Fruit fly (Drosophila melanogaster) whole organism, prepupa: ENCODE results near the gene Sgs8.

Source experiments
- Blimp-1 ChIP-seq: fragments of 200-800 bp; sonication (Bioruptor generic); optimal IDR thresholded peaks from 3 replicates; lab custom pipeline; 2017; ENCODE audit warnings: missing biosample characterization, missing genetic modification characterization, mild to moderate bottlenecking, moderate library complexity, missing genetic modification reagents
- CG10631 ChIP-seq: fragments of 200-800 bp; sonication (Bioruptor generic); optimal IDR thresholded peaks from 2 replicates; lab custom pipeline; 2016; ENCODE audit warnings: missing biosample characterization, missing genetic modification characterization
- CG10669 ChIP-seq: fragments of 200-800 bp; sonication (Bioruptor generic); optimal IDR thresholded peaks from 3 replicates; lab custom pipeline; 2018; ENCODE audit warnings: missing biosample characterization, mild to moderate bottlenecking, missing genetic modification characterization, moderate library complexity
- CG11294 ChIP-seq: fragments of 200-800 bp; sonication (Bioruptor generic); IDR thresholded peaks from 2 replicates; pipeline ENCODE4 v1.3.6; 2022; ENCODE audit warnings: missing biosample characterization, missing genetic modification characterization
- CG11762 ChIP-seq: fragments of 200-800 bp; sonication (Bioruptor generic); optimal IDR thresholded peaks from 3 replicates; lab custom pipeline; 2016; ENCODE audit warnings: missing biosample characterization, missing genetic modification characterization; ENCODE audit not compliant: insufficient read depth
- CG11902 ChIP-seq: fragments of 200-800 bp; sonication (Bioruptor generic); optimal IDR thresholded peaks from 3 replicates; lab custom pipeline; 2016; ENCODE audit warnings: missing biosample characterization, missing genetic modification characterization
- CG1621 ChIP-seq: fragments of 200-800 bp; sonication (Bioruptor generic); optimal IDR thresholded peaks from 3 replicates; lab custom pipeline; 2018; ENCODE audit warnings: missing biosample characterization, mild to moderate bottlenecking, missing genetic modification characterization
- CG16779 ChIP-seq: fragments of 200-800 bp; sonication (Bioruptor generic); optimal IDR thresholded peaks from 3 replicates; lab custom pipeline; 2017; ENCODE audit warnings: missing biosample characterization, mild to moderate bottlenecking, missing genetic modification characterization
- CG3032 ChIP-seq: fragments of 200-800 bp; optimal IDR thresholded peaks from 2 replicates; lab custom pipeline; 2019; ENCODE audit warnings: missing biosample characterization, mild to moderate bottlenecking, missing genetic modification characterization, moderate library complexity
- CG31627 ChIP-seq: fragments of 200-800 bp; sonication (Bioruptor generic); optimal IDR thresholded peaks from 3 replicates; lab custom pipeline; 2016; ENCODE audit warnings: missing biosample characterization, missing genetic modification characterization
- CG3919 ChIP-seq: fragments of 200-800 bp; sonication (Bioruptor generic); optimal IDR thresholded peaks from 3 replicates; lab custom pipeline; 2016; ENCODE audit warnings: missing biosample characterization, missing genetic modification characterization
- CG6163 ChIP-seq: fragments of 200-800 bp; sonication (Bioruptor generic); IDR thresholded peaks from 3 replicates; pipeline ENCODE4 v1.3.6; 2022; ENCODE audit warnings: missing biosample characterization, missing genetic modification characterization
- CG6276 ChIP-seq: fragments of 200-800 bp; sonication (Bioruptor generic); optimal IDR thresholded peaks from 2 replicates; lab custom pipeline; 2017; ENCODE audit warnings: missing biosample characterization, mild to moderate bottlenecking, missing genetic modification characterization
- CG6792 ChIP-seq: fragments of 200-800 bp; sonication (Bioruptor generic); optimal IDR thresholded peaks from 3 replicates; lab custom pipeline; 2016; ENCODE audit warnings: missing biosample characterization, missing genetic modification characterization
- CG6808 ChIP-seq: fragments of 200-800 bp; sonication (Bioruptor generic); optimal IDR thresholded peaks from 3 replicates; lab custom pipeline; 2017; ENCODE audit warnings: missing biosample characterization, missing genetic modification characterization, mild to moderate bottlenecking, moderate library complexity, missing genetic modification reagents
- CG6854 ChIP-seq: fragments of 200-800 bp; sonication (Bioruptor generic); optimal IDR thresholded peaks from 2 replicates; lab custom pipeline; 2017; ENCODE audit warnings: missing biosample characterization, mild to moderate bottlenecking, missing genetic modification characterization
- CG7368 ChIP-seq: fragments of 200-800 bp; sonication (Bioruptor generic); optimal IDR thresholded peaks from 3 replicates; lab custom pipeline; 2016; ENCODE audit warnings: missing biosample characterization, missing genetic modification characterization
- CG8119 ChIP-seq: fragments of 200-800 bp; sonication (Bioruptor generic); IDR thresholded peaks from 3 replicates; pipeline ENCODE4 v1.3.6; 2022; ENCODE audit warnings: missing biosample characterization, missing genetic modification characterization
- CG8632 ChIP-seq: fragments of 200-800 bp; sonication (Bioruptor generic); optimal IDR thresholded peaks from 3 replicates; lab custom pipeline; 2016; ENCODE audit warnings: missing biosample characterization, missing genetic modification characterization
- Eip75B ChIP-seq: fragments of 200-800 bp; sonication (Bioruptor generic); optimal IDR thresholded peaks from 3 replicates; lab custom pipeline; 2016; ENCODE audit warnings: missing biosample characterization, missing genetic modification characterization
- Eip78C ChIP-seq: fragments of 200-800 bp; sonication (Bioruptor generic); peaks from one replicate; lab custom pipeline; 2016; ENCODE audit warnings: missing biosample characterization, missing genetic modification characterization
- Eip93F ChIP-seq: fragments of 200-800 bp; sonication (Bioruptor generic); optimal IDR thresholded peaks from 2 replicates; lab custom pipeline; 2016; ENCODE audit warnings: missing biosample characterization, mild to moderate bottlenecking, missing genetic modification characterization
- Ets21C ChIP-seq: fragments of 200-800 bp; sonication (Bioruptor generic); optimal IDR thresholded peaks from 3 replicates; lab custom pipeline; 2016; ENCODE audit warnings: missing biosample characterization, missing genetic modification characterization
- Ets96B ChIP-seq: fragments of 200-800 bp; optimal IDR thresholded peaks from 2 replicates; lab custom pipeline; 2019; ENCODE audit warnings: missing biosample characterization, mild to moderate bottlenecking, missing genetic modification characterization, moderate library complexity
- Gug ChIP-seq: fragments of 200-800 bp; sonication (Bioruptor generic); IDR thresholded peaks from 2 replicates; pipeline ENCODE4 v1.3.6; 2022; ENCODE audit warnings: missing biosample characterization, missing genetic modification characterization
- Hr38 ChIP-seq: sonication (Bioruptor generic); optimal IDR thresholded peaks from 2 replicates; lab custom pipeline; 2016; ENCODE audit warnings: missing biosample characterization, missing genetic modification characterization
- OdsH ChIP-seq: fragments of 200-800 bp; sonication (Bioruptor generic); optimal IDR thresholded peaks from 3 replicates; lab custom pipeline; 2016; ENCODE audit warnings: missing biosample characterization, missing genetic modification characterization
- Smox ChIP-seq: fragments of 200-800 bp; sonication (Bioruptor generic); optimal IDR thresholded peaks from 3 replicates; lab custom pipeline; 2016; ENCODE audit warnings: missing biosample characterization, missing genetic modification characterization
- Sox102F ChIP-seq: fragments of 200-800 bp; sonication (Bioruptor generic); optimal IDR thresholded peaks from 2 replicates; lab custom pipeline; 2016; ENCODE audit warnings: missing biosample characterization, mild to moderate bottlenecking, missing genetic modification characterization
- Sox15 ChIP-seq: fragments of 200-800 bp; sonication (Bioruptor generic); optimal IDR thresholded peaks from 3 replicates; lab custom pipeline; 2016; ENCODE audit warnings: missing biosample characterization, missing genetic modification characterization
- achi ChIP-seq: fragments of 200-800 bp; sonication (Bioruptor generic); optimal IDR thresholded peaks from 3 replicates; lab custom pipeline; 2016; ENCODE audit warnings: missing biosample characterization, missing genetic modification characterization
- acj6 ChIP-seq: fragments of 200-800 bp; sonication (Bioruptor generic); optimal IDR thresholded peaks from 3 replicates; lab custom pipeline; 2016; ENCODE audit warnings: missing biosample characterization, missing genetic modification characterization
- dac ChIP-seq: fragments of 200-800 bp; sonication (Bioruptor generic); optimal IDR thresholded peaks from 2 replicates; lab custom pipeline; 2017; ENCODE audit warnings: missing biosample characterization, mild to moderate bottlenecking, missing genetic modification characterization
- eg ChIP-seq: fragments of 200-800 bp; sonication (Bioruptor generic); IDR thresholded peaks from 3 replicates; pipeline ENCODE4 v1.3.6; 2022; ENCODE audit warnings: missing biosample characterization, missing genetic modification characterization
- esn ChIP-seq: fragments of 200-800 bp; sonication (Bioruptor generic); optimal IDR thresholded peaks from 2 replicates; lab custom pipeline; 2016; ENCODE audit warnings: missing biosample characterization, mild to moderate bottlenecking, missing genetic modification characterization, moderate library complexity
- fd59A ChIP-seq: fragments of 200-800 bp; sonication (Bioruptor generic); optimal IDR thresholded peaks from 2 replicates; lab custom pipeline; 2017; ENCODE audit warnings: missing biosample characterization, mild to moderate bottlenecking, missing genetic modification characterization, missing genetic modification reagents
- fd85E ChIP-seq: fragments of 200-800 bp; sonication (Bioruptor generic); optimal IDR thresholded peaks from 3 replicates; lab custom pipeline; 2016; ENCODE audit warnings: missing biosample characterization, missing genetic modification characterization
- fkh ChIP-seq: fragments of 200-800 bp; sonication (Bioruptor generic); optimal IDR thresholded peaks from 3 replicates; lab custom pipeline; 2017; ENCODE audit warnings: missing biosample characterization, mild to moderate bottlenecking, missing genetic modification characterization, moderate library complexity
- net ChIP-seq: fragments of 200-800 bp; sonication (Bioruptor generic); optimal IDR thresholded peaks from 3 replicates; lab custom pipeline; 2016; ENCODE audit warnings: missing biosample characterization, missing genetic modification characterization
- pdm3 ChIP-seq: fragments of 200-800 bp; sonication (Bioruptor generic); optimal IDR thresholded peaks from 3 replicates; lab custom pipeline; 2016; ENCODE audit warnings: missing biosample characterization, missing genetic modification characterization
- salr ChIP-seq, 2 experiments: fragments of 200-800 bp; sonication (Bioruptor generic); optimal IDR thresholded peaks; 3 replicates each; lab custom pipeline; 2016 to 2018; ENCODE audit warnings: missing biosample characterization in 2 of 2, missing genetic modification characterization in 2 of 2, mild to moderate bottlenecking in 1 of 2
- spab ChIP-seq: fragments of 200-800 bp; sonication (Bioruptor generic); optimal IDR thresholded peaks from 2 replicates; lab custom pipeline; 2017; ENCODE audit warnings: missing biosample characterization, mild to moderate bottlenecking, missing genetic modification characterization, missing genetic modification reagents
- ss ChIP-seq, 2 experiments: fragments of 200-800 bp; sonication (Bioruptor generic); optimal IDR thresholded peaks; 2 replicates in 1 of 2; 3 replicates in 1 of 2; lab custom pipeline; 2017 to 2018; ENCODE audit warnings: mild to moderate bottlenecking in 2 of 2, missing biosample characterization in 2 of 2, missing genetic modification characterization in 2 of 2, moderate library complexity in 1 of 2
- svp ChIP-seq: fragments of 200-800 bp; sonication (Bioruptor generic); peaks from one replicate; lab custom pipeline; 2016; ENCODE audit warnings: missing biosample characterization, missing genetic modification characterization

The Sgs8 gene

DNA sequence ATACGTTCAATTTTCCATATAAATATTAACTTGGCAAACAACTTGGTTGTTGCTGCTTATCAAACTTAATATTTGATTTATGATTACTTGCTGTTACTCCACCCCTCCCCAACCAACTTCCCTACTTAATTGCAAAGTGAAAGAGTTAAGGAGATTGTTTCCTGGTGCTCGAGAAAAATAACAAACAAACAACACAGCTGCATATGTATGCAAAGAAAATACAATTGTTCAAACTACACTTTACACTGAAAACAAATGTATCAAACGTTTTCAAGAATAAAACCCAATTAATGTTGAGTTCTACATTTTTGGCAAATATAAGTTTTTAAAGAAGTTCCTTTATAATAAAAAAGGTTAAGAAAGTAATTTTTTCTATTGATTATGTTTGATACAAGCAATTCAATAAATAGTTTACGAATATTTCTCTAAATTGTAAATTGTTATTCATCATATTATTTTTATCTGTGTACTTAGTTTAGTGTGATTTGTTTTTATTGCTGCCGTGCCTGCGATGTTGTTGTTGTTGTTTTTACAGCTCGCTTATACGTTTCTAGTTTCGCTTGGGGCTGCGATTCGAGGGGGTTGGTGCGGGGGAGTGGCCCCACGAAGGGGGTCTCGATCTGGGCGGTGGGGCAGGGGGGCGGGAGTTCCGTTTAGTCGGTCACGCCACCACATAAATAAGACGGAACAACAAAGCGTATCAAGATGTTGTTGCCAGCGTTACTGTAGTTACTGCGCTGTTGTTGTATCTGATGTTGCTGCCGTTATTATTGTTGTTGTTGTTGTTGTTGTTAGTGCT is 46.7 kb upstream of the Sgs8 start (continued):
- TF ChIP-seq CG31627 (GFP tag; lab: Kevin White, UChicago) (no peak), pdm3 (peak; percentile 48), Gug (GFP tag; lab: Robert Waterston, UW) (no peak; the same call in none of the 2 replicates), CG11762 (GFP tag; lab: Kevin White, UChicago) (peak; percentile 33), salr (GFP tag; optimal IDR thresholded peaks at IDR 0.05; lab: Kevin White, UChicago) (peak; percentile 41 to 85), Smox (no peak), fkh (peak; percentile 80), CG16779 (no peak), Eip93F (no peak)

DNA sequence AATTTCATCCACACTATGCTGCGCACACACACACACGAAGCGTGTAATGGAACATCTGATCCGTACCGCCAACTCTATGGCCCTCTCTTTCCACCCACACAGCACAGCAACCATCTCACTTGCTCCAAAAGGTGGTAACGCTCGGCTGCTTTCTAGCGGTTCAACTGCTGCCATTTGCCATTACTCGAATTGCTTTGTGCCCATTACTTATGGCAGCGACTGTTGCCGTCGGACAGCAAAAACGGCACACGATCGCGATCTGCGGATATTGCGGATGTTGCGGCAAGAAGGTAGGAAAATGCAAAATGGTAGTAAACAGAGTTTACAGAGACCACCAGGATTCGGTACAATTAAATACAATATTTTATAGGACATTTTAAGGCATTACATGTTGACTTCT is 45.6 kb upstream of the Sgs8 start:
- TF ChIP-seq Ets21C (GFP tag; lab: Kevin White, UChicago) = no peak
- TF ChIP-seq eg (GFP tag; lab: Robert Waterston, UW) = no peak
- TF ChIP-seq CG1621 (tag; lab: Kevin White, UChicago) = no peak

DNA sequence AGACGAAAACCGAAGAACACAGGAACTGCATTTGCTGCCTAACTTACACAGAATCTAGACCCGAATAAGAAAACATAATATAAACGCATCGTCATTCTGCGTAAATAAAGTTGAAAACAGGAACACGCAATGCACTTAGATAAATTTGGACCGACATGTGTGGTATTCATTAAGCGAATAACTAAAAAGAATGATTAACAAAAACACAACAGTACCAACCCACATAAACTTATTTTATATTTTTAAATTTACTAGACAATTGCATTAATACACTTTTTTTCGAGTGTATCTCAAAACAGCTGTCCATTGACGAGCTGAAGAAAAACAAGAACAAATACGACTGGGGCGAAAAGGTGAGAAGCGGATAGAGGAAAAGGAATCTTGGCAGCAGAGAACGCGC is 45.1 kb upstream of the Sgs8 start:
- TF ChIP-seq CG11294 (GFP tag; lab: Robert Waterston, UW) (peak; percentile 65), CG10669 (GFP tag; lab: Kevin White, UChicago) (peak; percentile 78), CG3032 (tag; lab: Kevin White, UChicago) (peak; percentile 61), CG6163 (GFP tag; lab: Robert Waterston, UW) (peak; percentile 76), fd59A (GFP tag; lab: Kevin White, UChicago) (peak; percentile 39), Ets96B (peak; percentile 70), ss (GFP tag; optimal IDR thresholded peaks at IDR 0.05; lab: Kevin White, UChicago) (peak; percentile 72 to 73), spab (GFP tag; lab: Kevin White, UChicago) (peak; percentile 49), CG6854 (no peak), CG10631 (GFP tag; lab: Kevin White, UChicago) (peak; percentile 65), CG31627 (GFP tag; lab: Kevin White, UChicago) (peak; percentile 70), dac (peak; percentile 21), CG1621 (tag; lab: Kevin White, UChicago) (peak; percentile 47), fd85E (GFP tag; lab: Kevin White, UChicago) (no peak), eg (GFP tag; lab: Robert Waterston, UW) (peak; percentile 85), CG6276 (peak; percentile 54), CG8632 (GFP tag; lab: Kevin White, UChicago) (peak; percentile 42), CG11902 (GFP tag; lab: Kevin White, UChicago) (peak; percentile 1), Ets21C (GFP tag; lab: Kevin White, UChicago) (peak; percentile 25), Eip78C (peak; percentile 89), CG6792 (GFP tag; lab: Kevin White, UChicago) (peak; percentile 42), CG8119 (GFP tag; lab: Robert Waterston, UW) (peak; percentile 64; the same call in 2 of the 3 replicates), CG6808 (peak; percentile 45), pdm3 (peak; percentile 62), CG16779 (no peak), salr (GFP tag; optimal IDR thresholded peaks at IDR 0.05; lab: Kevin White, UChicago) (peak; percentile 13 to 57), net (GFP tag; lab: Kevin White, UChicago) (peak; percentile 63), Sox15 (peak; percentile 29), achi (GFP tag; lab: Kevin White, UChicago) (peak; percentile 61), svp (GFP tag; lab: Kevin White, UChicago) (peak; percentile 82), OdsH (GFP tag; lab: Kevin White, UChicago) (peak; percentile 61), Hr38 (GFP tag; lab: Kevin White, UChicago) (no peak), acj6 (peak; percentile 68), esn (GFP tag; lab: Kevin White, UChicago) (peak; percentile 67), Blimp-1 (GFP tag; lab: Kevin White, UChicago) (no peak), CG3919 (GFP tag; lab: Kevin White, UChicago) (peak; percentile 76), CG11762 (GFP tag; lab: Kevin White, UChicago) (peak; percentile 35), CG7368 (GFP tag; lab: Kevin White, UChicago) (peak; percentile 29), Gug (GFP tag; lab: Robert Waterston, UW) (no peak), Sox102F (GFP tag; lab: Kevin White, UChicago) (peak; percentile 69), Eip93F (no peak), Eip75B (GFP tag; lab: Kevin White, UChicago) (peak; percentile 71), fkh (peak; percentile 54)
